Fruit fly (Drosophila melanogaster): ENCODE data around the gene CG32485.

dm6 chr3L:3050185-3050584 is at the start of gene CG32485:
- TF ChIP-seq CG2889 (GFP tag; IDR thresholded peaks at IDR 0.05) (no peak), Taf1 (GFP tag; IDR thresholded peaks at IDR 0.05) (no peak), CG1603 (tag; optimal IDR thresholded peaks at IDR 0.05) (peak; percentile 2), usp (GFP tag; optimal IDR thresholded peaks at IDR 0.05) (no peak), Med (GFP tag) (no peak), CG7357 (GFP tag; IDR thresholded peaks at IDR 0.05) (no peak), CG4424 (GFP tag; optimal IDR thresholded peaks at IDR 0.05) (no peak), Chrac-16 (GFP tag; optimal IDR thresholded peaks at IDR 0.05) (no peak)

All from whole organism, embryonic.